Worm (Caenorhabditis elegans) whole organism, L3 larva: ENCODE results near the gene R02F2.6.

ENCODE experiments used
- ZK546.5 ChIP-seq: sonication (generic microtip); optimal IDR thresholded peaks from 2 replicates; lab custom pipeline; 2017; ENCODE audit warnings: missing biosample characterization, missing genetic modification characterization
- aly-2 ChIP-seq: fragments of 150-350 bp; optimal IDR thresholded peaks from 2 replicates; lab custom pipeline; 2014; ENCODE audit warnings: missing biosample characterization, missing genetic modification characterization
- ama-1 ChIP-seq: fragments of 150-350 bp; optimal IDR thresholded peaks from 2 replicates; lab custom pipeline; 2018
- ceh-16 ChIP-seq: sonication (generic microtip); optimal IDR thresholded peaks from 2 replicates; lab custom pipeline; 2017; ENCODE audit warnings: missing biosample characterization, missing genetic modification characterization
- ceh-28 ChIP-seq: fragments of 150-350 bp; optimal IDR thresholded peaks from 2 replicates; lab custom pipeline; 2014; ENCODE audit warnings: missing biosample characterization, missing genetic modification reagents, missing genetic modification characterization
- ceh-9 ChIP-seq: sonication (generic microtip); optimal IDR thresholded peaks from 2 replicates; lab custom pipeline; 2018; ENCODE audit warnings: missing biosample characterization, missing genetic modification characterization
- egl-27 ChIP-seq: sonication (generic microtip); optimal IDR thresholded peaks from 4 replicates; lab custom pipeline; 2017; ENCODE audit warnings: missing biosample characterization, missing genetic modification reagents, missing genetic modification characterization
- egl-5 ChIP-seq: fragments of 150-350 bp; optimal IDR thresholded peaks from 2 replicates; lab custom pipeline; 2017; ENCODE audit warnings: missing biosample characterization, missing genetic modification reagents, missing genetic modification characterization, inconsistent platforms
- elt-1 ChIP-seq: fragments of 150-350 bp; optimal IDR thresholded peaks from 2 replicates; lab custom pipeline; 2014; ENCODE audit warnings: missing biosample characterization, missing genetic modification characterization
- elt-2 ChIP-seq: sonication (generic microtip); optimal IDR thresholded peaks from 2 replicates; lab custom pipeline; 2016; ENCODE audit warnings: missing genetic modification reagents, mild to moderate bottlenecking, missing genetic modification characterization, missing compliant biosample characterization
- eor-1 ChIP-seq, 2 experiments: fragments of 150-350 bp; optimal IDR thresholded peaks; 2 replicates each; lab custom pipeline; 2014 to 2018; ENCODE audit warnings: missing biosample characterization in 2 of 2, missing genetic modification characterization in 2 of 2
- fos-1 ChIP-seq: fragments of 150-350 bp; optimal IDR thresholded peaks from 2 replicates; lab custom pipeline; 2014; ENCODE audit warnings: missing biosample characterization, missing genetic modification characterization
- jun-1 ChIP-seq: fragments of 150-350 bp; optimal IDR thresholded peaks from 2 replicates; lab custom pipeline; 2014; ENCODE audit warnings: missing biosample characterization, missing genetic modification reagents, missing genetic modification characterization
- lin-15B ChIP-seq: fragments of 150-350 bp; optimal IDR thresholded peaks from 2 replicates; lab custom pipeline; 2014; ENCODE audit warnings: missing biosample characterization, missing genetic modification characterization
- lin-39 ChIP-seq: fragments of 150-350 bp; optimal IDR thresholded peaks from 2 replicates; lab custom pipeline; 2018; ENCODE audit warnings: missing biosample characterization, missing genetic modification reagents, missing genetic modification characterization
- lsy-12 ChIP-seq: sonication (generic microtip); optimal IDR thresholded peaks from 2 replicates; lab custom pipeline; 2016; ENCODE audit warnings: mild to moderate bottlenecking, missing genetic modification characterization, missing compliant biosample characterization
- mdl-1 ChIP-seq: fragments of 150-350 bp; optimal IDR thresholded peaks from 2 replicates; lab custom pipeline; 2014; ENCODE audit warnings: missing biosample characterization, missing genetic modification characterization
- nfya-1 ChIP-seq: sonication (generic microtip); optimal IDR thresholded peaks from 2 replicates; lab custom pipeline; 2017; ENCODE audit warnings: missing genetic modification characterization, mild to moderate bottlenecking, missing compliant biosample characterization, antibody characterized with exemption, moderate library complexity; ENCODE audit not compliant: insufficient read depth
- nhr-11 ChIP-seq: fragments of 150-350 bp; optimal IDR thresholded peaks from 2 replicates; lab custom pipeline; 2014; ENCODE audit warnings: missing biosample characterization, missing genetic modification characterization
- nhr-12 ChIP-seq: fragments of 150-350 bp; optimal IDR thresholded peaks from 2 replicates; lab custom pipeline; 2014; ENCODE audit warnings: missing biosample characterization, missing genetic modification characterization
- nhr-23 ChIP-seq: fragments of 150-350 bp; optimal IDR thresholded peaks from 2 replicates; lab custom pipeline; 2014; ENCODE audit warnings: missing biosample characterization, missing genetic modification reagents, missing genetic modification characterization
- nhr-25 ChIP-seq: sonication (generic microtip); optimal IDR thresholded peaks from 2 replicates; lab custom pipeline; 2017; ENCODE audit warnings: missing biosample characterization, missing genetic modification characterization
- nhr-28 ChIP-seq: fragments of 150-350 bp; optimal IDR thresholded peaks from 2 replicates; lab custom pipeline; 2014; ENCODE audit warnings: missing biosample characterization, missing genetic modification characterization
- nhr-43 ChIP-seq: sonication (generic microtip); optimal IDR thresholded peaks from 2 replicates; lab custom pipeline; 2016; ENCODE audit warnings: mild to moderate bottlenecking, missing genetic modification characterization, missing compliant biosample characterization; ENCODE audit not compliant: poor library complexity, severe bottlenecking
- nhr-77 ChIP-seq: fragments of 150-350 bp; optimal IDR thresholded peaks from 2 replicates; lab custom pipeline; 2014; ENCODE audit warnings: missing biosample characterization, missing genetic modification characterization
- pqm-1 ChIP-seq: fragments of 150-350 bp; optimal IDR thresholded peaks from 2 replicates; lab custom pipeline; 2017; ENCODE audit warnings: missing biosample characterization, missing genetic modification characterization, inconsistent platforms
- sea-2 ChIP-seq: fragments of 150-350 bp; sonication (generic microtip); optimal IDR thresholded peaks from 4 replicates; lab custom pipeline; 2014; ENCODE audit warnings: missing biosample characterization, missing genetic modification reagents, missing genetic modification characterization
- skn-1 ChIP-seq: fragments of 150-350 bp; optimal IDR thresholded peaks from 2 replicates; lab custom pipeline; 2014; ENCODE audit warnings: missing biosample characterization, missing genetic modification characterization
- unc-39 ChIP-seq: sonication (generic microtip); optimal IDR thresholded peaks from 4 replicates; lab custom pipeline; 2017; ENCODE audit warnings: missing biosample characterization, missing genetic modification characterization
- unc-62 ChIP-seq: fragments of 150-350 bp; sonication (generic microtip); optimal IDR thresholded peaks from 4 replicates; lab custom pipeline; 2014; ENCODE audit warnings: missing biosample characterization, missing genetic modification reagents, missing genetic modification characterization
- ztf-11 ChIP-seq: fragments of 150-350 bp; optimal IDR thresholded peaks from 2 replicates; lab custom pipeline; 2014; ENCODE audit warnings: missing biosample characterization, missing genetic modification characterization

R02F2.6 gene

ce11 chrIII:5486345-5486744 lies 7.6 kb upstream of the R02F2.6 start:
- TF ChIP-seq lin-39 (tag; lab: Kevin White, UChicago) (no peak), sea-2 (GFP tag; lab: Kevin White, UChicago) (no peak), nhr-28 (tag; lab: Kevin White, UChicago) (no peak), ceh-16 (tag; lab: Kevin White, UChicago) (no peak), ceh-28 (tag; lab: Kevin White, UChicago) (no peak), nfya-1 (tag; lab: Kevin White, UChicago) (peak; percentile 54), ztf-11 (tag; lab: Kevin White, UChicago) (no peak)

- TF ChIP-seq nhr-23 (peak; percentile 23), egl-27 (tag; lab: Kevin White, UChicago) (no peak), nfya-1 (tag; lab: Kevin White, UChicago) (peak; percentile 2), lin-15B (tag; lab: Kevin White, UChicago) (peak; percentile 12)
Observed at ce11 chrIII:5483738-5484315, 5.1 kb upstream of the R02F2.6 start, which contains the start of the genes R02F2.7 and R02F2.4. R02F2.7 (minus strand) TSS chrIII:5483773. R02F2.4 (plus strand) TSS chrIII:5484289.

ce11 chrIII:5479493-5480167 lies 906 bp upstream of the R02F2.6 start:
- no peak for TF ChIP-seq fos-1 (tag; lab: Kevin White, UChicago)
- TF ChIP-seq unc-39 (tag; lab: Kevin White, UChicago) = no peak
- peak; percentile 51 for TF ChIP-seq ceh-28 (tag; lab: Kevin White, UChicago)
- no peak for TF ChIP-seq aly-2 (tag; lab: Kevin White, UChicago)
- no peak for TF ChIP-seq jun-1 (tag; lab: Kevin White, UChicago)
- no peak for TF ChIP-seq nhr-25
- TF ChIP-seq elt-1 (tag; lab: Kevin White, UChicago) = no peak

ce11 chrIII:5478011-5478410 lies 713 bp downstream of the R02F2.6 start, which contains the start of gene R02F2.10:
R02F2.10 (plus strand) TSS chrIII:5478311.
- TF ChIP-seq ama-1 = no peak
- TF ChIP-seq lin-15B (tag; lab: Kevin White, UChicago) = no peak
- no peak for TF ChIP-seq elt-1 (tag; lab: Kevin White, UChicago)
- no peak for TF ChIP-seq skn-1 (tag; lab: Kevin White, UChicago)
- TF ChIP-seq fos-1 (tag; lab: Kevin White, UChicago) = no peak
- TF ChIP-seq ceh-9 (tag; lab: Kevin White, UChicago) = no peak
- TF ChIP-seq ceh-16 (tag; lab: Kevin White, UChicago) = no peak
- no peak for TF ChIP-seq nfya-1 (tag; lab: Kevin White, UChicago)
- TF ChIP-seq ZK546.5 (tag; lab: Kevin White, UChicago) = no peak
- no peak for TF ChIP-seq nhr-11
- no peak for TF ChIP-seq aly-2 (tag; lab: Kevin White, UChicago)
- TF ChIP-seq eor-1 (tag; optimal IDR thresholded peaks at IDR 0.05; lab: Kevin White, UChicago) = no peak
- TF ChIP-seq unc-62 = no peak
- TF ChIP-seq nhr-12 (tag; lab: Kevin White, UChicago) = no peak
- TF ChIP-seq mdl-1 (tag; lab: Kevin White, UChicago) = no peak
- TF ChIP-seq nhr-77 (tag; lab: Kevin White, UChicago) = no peak
- TF ChIP-seq nhr-43 = no peak

- TF ChIP-seq eor-1 (tag; optimal IDR thresholded peaks at IDR 0.05; lab: Kevin White, UChicago) = no peak
- TF ChIP-seq fos-1 (tag; lab: Kevin White, UChicago) = no peak
- no peak for TF ChIP-seq egl-5 (tag; lab: Kevin White, UChicago)
- TF ChIP-seq pqm-1 (tag; lab: Kevin White, UChicago) = no peak
- peak; percentile 15 for TF ChIP-seq nhr-23
- no peak for TF ChIP-seq lsy-12 (tag; lab: Kevin White, UChicago)
- no peak for TF ChIP-seq nfya-1 (tag; lab: Kevin White, UChicago)
- no peak for TF ChIP-seq elt-2 (tag; lab: Kevin White, UChicago)
Observed at ce11 chrIII:5474176-5474575, 4.5 kb downstream of the R02F2.6 start, which contains the start of gene lon-1. lon-1 (plus strand) TSS chrIII:5474476.
